Fruit fly (Drosophila melanogaster): Measurements from ENCODE around the gene CG9547.
A peak's percentile ranks its signal among the peaks of the same experiment; 100 is the strongest.

Gene CG9547

DNA sequence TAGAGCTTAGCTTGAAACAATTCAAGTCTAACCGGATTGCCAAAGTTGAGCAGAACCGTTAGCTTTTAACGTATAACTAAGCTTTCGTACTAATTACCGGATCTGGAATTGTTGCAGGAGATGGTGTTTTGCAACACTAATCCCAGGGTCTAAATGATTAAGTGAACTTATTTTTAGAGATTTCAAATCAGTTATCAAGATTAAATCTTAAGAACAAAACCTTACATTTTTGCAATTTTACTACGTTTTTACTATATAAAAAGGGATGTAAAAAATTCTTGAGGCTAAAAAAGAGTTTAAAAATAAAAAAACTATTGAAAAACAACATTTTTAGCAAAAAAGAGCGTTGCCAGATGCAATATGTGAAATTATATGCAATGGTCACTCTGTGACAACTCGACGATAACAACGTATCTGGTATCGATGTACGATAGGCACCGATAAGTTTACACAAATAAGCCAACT lies 5.6 kb downstream of the CG9547 start, which contains the start of the genes KFase and epsilonCOP (continued):
- peak; percentile 59 for TF ChIP-seq CG13424 (tag; optimal IDR thresholded peaks at IDR 0.05)
- TF ChIP-seq lilli (GFP tag; optimal IDR thresholded peaks at IDR 0.05): peak; percentile 79
- TF ChIP-seq Optix (GFP tag; IDR thresholded peaks at IDR 0.05): no peak
- peak; percentile 27; the same call in 1 of the 2 replicates for TF ChIP-seq CG10366 (GFP tag; IDR thresholded peaks at IDR 0.05)
- peak; percentile 46 for TF ChIP-seq CG9817 (tag; optimal IDR thresholded peaks at IDR 0.05)
- TF ChIP-seq MBD-R2 (GFP tag; IDR thresholded peaks at IDR 0.05): peak; percentile 44; the same call in 1 of the 2 replicates
- TF ChIP-seq jigr1 (GFP tag; IDR thresholded peaks at IDR 0.05): peak; percentile 59; the same call in 1 of the 3 replicates
- TF ChIP-seq CG10147 (GFP tag; optimal IDR thresholded peaks at IDR 0.05): peak; percentile 40
- TF ChIP-seq ftz-f1 (GFP tag; optimal IDR thresholded peaks at IDR 0.05): no peak
- peak; percentile 66; the same call in 2 of the 3 replicates for TF ChIP-seq hb (GFP tag; IDR thresholded peaks at IDR 0.05; ENCODE audit: partially characterized antibody)
- peak; percentile 70 for TF ChIP-seq hbn (GFP tag; IDR thresholded peaks at IDR 0.05; ENCODE audit: partially characterized antibody)
- TF ChIP-seq zfh2 (GFP tag; optimal IDR thresholded peaks at IDR 0.05): peak; percentile 59
- TF ChIP-seq CG13287 (GFP tag; IDR thresholded peaks at IDR 0.05; ENCODE audit: partially characterized antibody): peak; percentile 91
- peak; percentile 57 for TF ChIP-seq Camta (GFP tag; optimal IDR thresholded peaks at IDR 0.05)
- TF ChIP-seq CG3995 (GFP tag; optimal IDR thresholded peaks at IDR 0.05): peak; percentile 53
- TF ChIP-seq TFAM (GFP tag; optimal IDR thresholded peaks at IDR 0.05): no peak
- no peak for TF ChIP-seq hth (optimal IDR thresholded peaks at IDR 0.05)
- TF ChIP-seq Side (GFP tag; optimal IDR thresholded peaks at IDR 0.05): peak; percentile 39
- peak; percentile 45 for TF ChIP-seq CG16863 (GFP tag; optimal IDR thresholded peaks at IDR 0.05)
- TF ChIP-seq Lpt (GFP tag; optimal IDR thresholded peaks at IDR 0.05): no peak
- TF ChIP-seq D19B (GFP tag; optimal IDR thresholded peaks at IDR 0.05): peak; percentile 5
- TF ChIP-seq CG8944 (GFP tag; optimal IDR thresholded peaks at IDR 0.05): peak; percentile 38
- TF ChIP-seq dysf (GFP tag; IDR thresholded peaks at IDR 0.05): no peak
- no peak for TF ChIP-seq usp (GFP tag; optimal IDR thresholded peaks at IDR 0.05)
- TF ChIP-seq scrt (GFP tag; optimal IDR thresholded peaks at IDR 0.05): peak; percentile 20
- peak; percentile 6 for TF ChIP-seq emc (GFP tag; optimal IDR thresholded peaks at IDR 0.05)
- TF ChIP-seq dimm (GFP tag; IDR thresholded peaks at IDR 0.05): no peak
- no peak for TF ChIP-seq CG11560 (tag; IDR thresholded peaks at IDR 0.05)
- no peak for TF ChIP-seq Atf6 (GFP tag; IDR thresholded peaks at IDR 0.05)
- no peak for TF ChIP-seq dmrt11E (tag; optimal IDR thresholded peaks at IDR 0.05)
- TF ChIP-seq Xbp1 (GFP tag; optimal IDR thresholded peaks at IDR 0.05): peak; percentile 74
- peak; percentile 81 for TF ChIP-seq CG9437 (GFP tag; optimal IDR thresholded peaks at IDR 0.05)
- TF ChIP-seq Meics (GFP tag; optimal IDR thresholded peaks at IDR 0.05): peak; percentile 69
- TF ChIP-seq Chrac-16 (GFP tag; optimal IDR thresholded peaks at IDR 0.05): peak; percentile 35
- no peak for TF ChIP-seq wek (GFP tag; optimal IDR thresholded peaks at IDR 0.05)
- TF ChIP-seq CG6254 (GFP tag; optimal IDR thresholded peaks at IDR 0.05): peak; percentile 36
- no peak for TF ChIP-seq ewg (GFP tag; optimal IDR thresholded peaks at IDR 0.05)
- TF ChIP-seq CG15601 (tag; optimal IDR thresholded peaks at IDR 0.05): peak; percentile 49
- peak; percentile 65 for TF ChIP-seq CG18262 (tag; optimal IDR thresholded peaks at IDR 0.05)
- TF ChIP-seq BtbVII (GFP tag; optimal IDR thresholded peaks at IDR 0.05): peak; percentile 36
- TF ChIP-seq HLH54F (GFP tag; optimal IDR thresholded peaks at IDR 0.05): peak; percentile 31
- TF ChIP-seq grn (GFP tag; optimal IDR thresholded peaks at IDR 0.05): peak; percentile 75
- TF ChIP-seq Sox100B (GFP tag; optimal IDR thresholded peaks at IDR 0.05): no peak
- TF ChIP-seq sob (GFP tag; IDR thresholded peaks at IDR 0.05): peak; percentile 74
- TF ChIP-seq Jarid2 (GFP tag; optimal IDR thresholded peaks at IDR 0.05): no peak
- no peak for TF ChIP-seq CG2129 (GFP tag; IDR thresholded peaks at IDR 0.05; ENCODE audit: partially characterized antibody)
- TF ChIP-seq H2.0 (GFP tag; IDR thresholded peaks at IDR 0.05): peak; percentile 26; the same call in 1 of the 2 replicates
- TF ChIP-seq gce (GFP tag; IDR thresholded peaks at IDR 0.05): no peak
- TF ChIP-seq kni (GFP tag; optimal IDR thresholded peaks at IDR 0.05): peak; percentile 45
- TF ChIP-seq Sin3A (optimal IDR thresholded peaks at IDR 0.05): peak; percentile 43
- TF ChIP-seq CG4730 (GFP tag; IDR thresholded peaks at IDR 0.05): 0 out of 2 replicates have a peak, but pooled peaks have one; percentile 28

Measured in whole organism, embryonic.